Fruit fly (Drosophila melanogaster) S2 (cell line): ENCODE measurements around the gene CG44355.

Experiments
- CG8478 ChIP-seq: fragments of >200 bp; optimal IDR thresholded peaks from 2 replicates; lab custom pipeline; 2018
- CTCF ChIP-seq, 2 experiments: fragments of >200 bp; optimal IDR thresholded peaks; 2 replicates each; lab custom pipeline; 2018

- no peak for TF ChIP-seq CTCF (optimal IDR thresholded peaks at IDR 0.05; lab: Kevin White, UChicago)
- no peak for TF ChIP-seq CG8478 (lab: Kevin White, UChicago)
Measured at dm6 chr3L:12350307-12350706, 39.7 kb downstream of the CG44355 start.
